Worm (Caenorhabditis elegans): Measurements from ENCODE around the gene srbc-8.
"Not testable (repeated sequence)": the region's sequence is repeated elsewhere in the genome, so short reads cannot be mapped to it uniquely, and the experiment has no call there.

The srbc-8 gene

DNA sequence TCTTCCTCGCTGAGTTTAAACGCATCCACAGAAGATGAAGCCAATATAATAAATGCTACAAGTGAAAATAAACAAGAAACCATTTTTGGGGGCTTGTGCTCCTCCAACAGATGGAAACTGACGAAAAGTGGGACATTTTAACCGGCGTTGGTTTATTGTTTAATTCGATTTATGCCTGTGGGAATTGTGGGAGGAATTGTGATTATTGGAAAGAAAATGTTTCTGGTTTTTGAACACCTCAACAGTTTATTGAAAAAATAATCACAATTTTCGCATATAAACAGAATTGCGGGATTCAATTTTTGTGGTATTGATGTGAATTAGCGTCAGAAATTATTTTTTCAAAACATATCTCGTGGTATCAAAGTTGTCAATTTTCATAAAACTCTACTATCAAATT, 30.7 kb downstream of the srbc-8 start, which contains the start of gene try-8:
TSS of gene try-8 (minus strand) at position 101 of the 400 bp plus-strand sequence.
- TF ChIP-seq lin-11 (tag; optimal IDR thresholded peaks at IDR 0.05), result no peak
- TF ChIP-seq nhr-25 (tag; optimal IDR thresholded peaks at IDR 0.05), result no peak
- no peak for TF ChIP-seq C34F6.9 (tag; optimal IDR thresholded peaks at IDR 0.05)
- TF ChIP-seq dmd-4 (tag; optimal IDR thresholded peaks at IDR 0.05), result no peak
- no peak for TF ChIP-seq nhr-23 (tag; optimal IDR thresholded peaks at IDR 0.05)
- no peak for TF ChIP-seq sma-3 (GFP tag; optimal IDR thresholded peaks at IDR 0.05)
- no peak for TF ChIP-seq snpc-4 (tag; optimal IDR thresholded peaks at IDR 0.05)
- no peak for TF ChIP-seq alr-1 (tag; optimal IDR thresholded peaks at IDR 0.05)
- TF ChIP-seq ztf-4 (tag; optimal IDR thresholded peaks at IDR 0.05), result no peak
- TF ChIP-seq nhr-77 (tag; optimal IDR thresholded peaks at IDR 0.05), result no peak
- no peak for TF ChIP-seq ZK546.5 (tag; optimal IDR thresholded peaks at IDR 0.05)
- TF ChIP-seq skn-1 (tag; optimal IDR thresholded peaks at IDR 0.05), result no peak
- no peak for TF ChIP-seq ceh-16 (tag; optimal IDR thresholded peaks at IDR 0.05)
- no peak for TF ChIP-seq nhr-129 (tag; optimal IDR thresholded peaks at IDR 0.05)
- no peak for TF ChIP-seq ama-1 (optimal IDR thresholded peaks at IDR 0.05)

- no peak for TF ChIP-seq nhr-129 (tag; optimal IDR thresholded peaks at IDR 0.05)
- TF ChIP-seq nhr-6 (tag; optimal IDR thresholded peaks at IDR 0.05), result no peak
Measured at ce11 chrV:7451421-7451820, 33.5 kb downstream of the srbc-8 start, which contains the start of gene try-11. Gene try-11, plus strand, starts transcription at chrV:7451721.

- TF ChIP-seq nhr-23 (tag; optimal IDR thresholded peaks at IDR 0.05) (no peak), ama-1 (optimal IDR thresholded peaks at IDR 0.05) (no peak)
Measured at ce11 chrV:7449303-7449827, 35.5 kb downstream of the srbc-8 start, which contains the start of gene try-12. Gene try-12, plus strand, starts transcription at chrV:7449353.

DNA sequence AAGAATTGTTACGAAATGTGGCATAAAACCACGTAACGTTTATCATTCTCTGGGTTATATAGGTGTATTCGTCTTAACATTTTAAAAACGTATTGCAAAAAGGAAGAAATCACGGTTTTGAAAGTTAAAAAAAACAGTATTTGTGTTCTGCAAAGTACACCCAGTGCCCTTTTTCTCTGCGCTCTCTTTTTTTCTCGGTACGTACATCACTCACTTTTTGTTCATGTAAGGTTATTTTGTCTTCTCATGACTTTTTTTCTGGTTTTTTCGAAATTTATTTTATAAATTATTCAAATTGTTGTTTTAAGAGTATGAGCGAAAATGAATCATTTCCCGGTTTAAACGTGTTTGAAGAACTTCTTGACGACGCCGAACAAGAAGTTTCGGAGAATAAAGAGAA, 37.9 kb downstream of the srbc-8 start, which contains the start of gene F25E5.5:
TSS of gene F25E5.5 (plus strand) at position 301 of the 400 bp plus-strand sequence.
- no peak for TF ChIP-seq gmeb-1 (tag; optimal IDR thresholded peaks at IDR 0.05)
- no peak for TF ChIP-seq elt-1 (tag; optimal IDR thresholded peaks at IDR 0.05)
- no peak for TF ChIP-seq C34F6.9 (tag; optimal IDR thresholded peaks at IDR 0.05)
- no peak for TF ChIP-seq Y55F3AM.14 (GFP tag; optimal IDR thresholded peaks at IDR 0.05)
- TF ChIP-seq R02D3.7 (tag; optimal IDR thresholded peaks at IDR 0.05), result no peak
- TF ChIP-seq sma-9 (GFP tag; optimal IDR thresholded peaks at IDR 0.05), result no peak
- no peak for TF ChIP-seq sma-9 (tag; optimal IDR thresholded peaks at IDR 0.05)
- no peak for TF ChIP-seq nhr-25 (tag; optimal IDR thresholded peaks at IDR 0.05)
- TF ChIP-seq lsy-2 (tag; optimal IDR thresholded peaks at IDR 0.05), result no peak
- TF ChIP-seq mab-5 (tag; optimal IDR thresholded peaks at IDR 0.05), result no peak
- TF ChIP-seq nhr-23 (tag; optimal IDR thresholded peaks at IDR 0.05), result no peak
- TF ChIP-seq ceh-16 (tag; optimal IDR thresholded peaks at IDR 0.05), result no peak
- TF ChIP-seq ZK546.5 (tag; optimal IDR thresholded peaks at IDR 0.05), result no peak
- no peak for TF ChIP-seq dmd-4 (tag; optimal IDR thresholded peaks at IDR 0.05)

ce11 chrV:7444331-7444730, 40.6 kb downstream of the srbc-8 start, which contains the start of gene nhr-141:
Gene nhr-141, plus strand, starts transcription at chrV:7444661.
- TF ChIP-seq skn-1 (tag; optimal IDR thresholded peaks at IDR 0.05); snpc-4 (tag; optimal IDR thresholded peaks at IDR 0.05); ama-1 (optimal IDR thresholded peaks at IDR 0.05): not testable (repeated sequence)

- no peak for TF ChIP-seq aly-2 (tag; optimal IDR thresholded peaks at IDR 0.05)
- no peak for TF ChIP-seq ceh-82 (tag; optimal IDR thresholded peaks at IDR 0.05)
- no peak for TF ChIP-seq nhr-6 (tag; optimal IDR thresholded peaks at IDR 0.05)
- no peak for TF ChIP-seq R02D3.7 (tag; optimal IDR thresholded peaks at IDR 0.05)
- no peak for TF ChIP-seq sma-9 (GFP tag; optimal IDR thresholded peaks at IDR 0.05)
- TF ChIP-seq sma-9 (tag; optimal IDR thresholded peaks at IDR 0.05), result no peak
- no peak for TF ChIP-seq ama-1 (optimal IDR thresholded peaks at IDR 0.05)
- TF ChIP-seq mbf-1 (tag; optimal IDR thresholded peaks at IDR 0.05), result no peak
- TF ChIP-seq unc-39 (tag; optimal IDR thresholded peaks at IDR 0.05), result no peak
Measured at ce11 chrV:7439807-7440206, 45.1 kb downstream of the srbc-8 start, which contains the start of gene try-13. Gene try-13, plus strand, starts transcription at chrV:7440107.

DNA sequence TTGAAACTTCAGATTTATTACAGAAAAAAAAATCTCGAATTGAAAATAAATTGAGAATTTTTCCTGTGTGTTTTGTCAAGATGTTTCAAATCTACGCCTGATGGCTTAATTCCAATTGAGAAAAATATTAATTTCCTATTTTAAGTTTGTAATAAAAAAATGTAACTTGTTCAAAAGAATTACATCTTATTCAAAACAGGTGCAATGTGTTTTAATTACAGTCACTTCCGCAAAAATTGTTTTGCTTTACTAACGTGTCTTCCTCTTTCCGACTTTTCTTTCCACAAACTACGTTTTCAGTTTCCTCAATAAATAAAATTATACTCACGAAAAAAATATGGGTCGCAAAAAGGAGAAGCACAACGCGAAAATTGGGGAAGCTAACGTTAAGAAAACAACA, 46.9 kb downstream of the srbc-8 start, which contains the start of gene F25E5.16:
TSS of gene F25E5.16 (plus strand) at position 301 of the 400 bp plus-strand sequence.
- TF ChIP-seq sma-3 (GFP tag; optimal IDR thresholded peaks at IDR 0.05), result no peak
- TF ChIP-seq nhr-129 (tag; optimal IDR thresholded peaks at IDR 0.05), result no peak
